Worm (Caenorhabditis elegans) whole organism, young adult: ENCODE measurements around the gene T07D3.4.
A peak's percentile ranks its signal among the peaks of the same experiment; 100 is the strongest.

Experiments
- C17E4.6 ChIP-seq: fragments of 200-800 bp; sonication (Bioruptor generic); IDR thresholded peaks from 2 replicates; pipeline ENCODE4 v1.3.6; 2022; ENCODE audit warnings: missing genetic modification reagents, missing genetic modification characterization, missing compliant biosample characterization
- F37B4.10 ChIP-seq: fragments of 200-800 bp; sonication (Bioruptor generic); IDR thresholded peaks from 2 replicates; pipeline ENCODE4 v1.3.6; 2022; ENCODE audit warnings: missing genetic modification characterization, missing compliant biosample characterization
- F52B5.7 ChIP-seq: sonication (generic microtip); optimal IDR thresholded peaks from 2 replicates; lab custom pipeline; 2016; ENCODE audit warnings: mild to moderate bottlenecking, missing genetic modification characterization, missing compliant biosample characterization
- F57A8.1 ChIP-seq: fragments of 200-800 bp; sonication (Bioruptor generic); optimal IDR thresholded peaks from 2 replicates; lab custom pipeline; 2018; ENCODE audit warnings: mild to moderate bottlenecking, missing genetic modification characterization, moderate library complexity, missing compliant biosample characterization
- Y53F4B.3 ChIP-seq: fragments of 200-800 bp; sonication (Bioruptor generic); IDR thresholded peaks from 2 replicates; pipeline ENCODE4 v1.3.6; 2022; ENCODE audit warnings: missing genetic modification reagents, missing genetic modification characterization, missing compliant biosample characterization
- Y95B8A.8 ChIP-seq: fragments of 200-800 bp; sonication (Bioruptor generic); IDR thresholded peaks from 2 replicates; pipeline ENCODE4 v1.3.6; 2022; ENCODE audit warnings: missing genetic modification reagents, missing genetic modification characterization, missing compliant biosample characterization
- ama-1 ChIP-seq, 3 experiments: fragments of 150-350 bp in 1 of 3; sonication (generic microtip) in 2 of 3; optimal IDR thresholded peaks; 2 replicates each; lab custom pipeline; 2014 to 2018; ENCODE audit warnings: missing biosample characterization in 2 of 3, missing genetic modification characterization in 2 of 3, missing genetic modification reagents in 2 of 3
- atf-7 ChIP-seq: sonication (generic microtip); optimal IDR thresholded peaks from 2 replicates; lab custom pipeline; 2017; ENCODE audit warnings: mild to moderate bottlenecking, missing genetic modification characterization, missing compliant biosample characterization
- athp-1 ChIP-seq: sonication (generic microtip); optimal IDR thresholded peaks from 2 replicates; lab custom pipeline; 2017; ENCODE audit warnings: mild to moderate bottlenecking, missing genetic modification characterization, missing compliant biosample characterization
- ceh-27 ChIP-seq: fragments of 200-800 bp; sonication (Bioruptor generic); optimal IDR thresholded peaks from 2 replicates; lab custom pipeline; 2018; ENCODE audit warnings: mild to moderate bottlenecking, missing genetic modification characterization, moderate library complexity, missing compliant biosample characterization
- ceh-79 ChIP-seq: sonication (generic microtip); optimal IDR thresholded peaks from 2 replicates; lab custom pipeline; 2017; ENCODE audit warnings: mild to moderate bottlenecking, missing genetic modification characterization, missing compliant biosample characterization
- ceh-91 ChIP-seq: fragments of 200-800 bp; sonication (Bioruptor generic); IDR thresholded peaks from 2 replicates; pipeline ENCODE4 v1.3.6; 2022; ENCODE audit warnings: missing genetic modification reagents, missing genetic modification characterization, missing compliant biosample characterization
- dox-1 ChIP-seq: fragments of 200-800 bp; sonication (Bioruptor generic); IDR thresholded peaks from 2 replicates; pipeline ENCODE4 v1.3.6; 2022; ENCODE audit warnings: missing genetic modification reagents, missing genetic modification characterization, missing compliant biosample characterization
- dpl-1 ChIP-seq: fragments of 150-350 bp; optimal IDR thresholded peaks from 2 replicates; lab custom pipeline; 2014; ENCODE audit warnings: missing biosample characterization, missing genetic modification reagents, missing genetic modification characterization
- efl-1 ChIP-seq: fragments of 150-350 bp; optimal IDR thresholded peaks from 2 replicates; lab custom pipeline; 2014; ENCODE audit warnings: missing biosample characterization, missing genetic modification reagents, missing genetic modification characterization
- ekl-4 ChIP-seq: fragments of 200-800 bp; sonication (Bioruptor generic); IDR thresholded peaks from 2 replicates; pipeline ENCODE4 v1.3.6; 2022; ENCODE audit warnings: missing genetic modification reagents, missing genetic modification characterization, missing compliant biosample characterization
- ets-4 ChIP-seq: fragments of 200-800 bp; sonication (Bioruptor generic); optimal IDR thresholded peaks from 2 replicates; lab custom pipeline; 2018; ENCODE audit warnings: mild to moderate bottlenecking, missing genetic modification characterization, missing compliant biosample characterization
- hmg-20 ChIP-seq: fragments of 200-800 bp; sonication (Bioruptor generic); IDR thresholded peaks from 2 replicates; pipeline ENCODE4 v1.3.6; 2022; ENCODE audit warnings: missing genetic modification reagents, missing genetic modification characterization, missing compliant biosample characterization
- lag-1 ChIP-seq: fragments of 200-800 bp; sonication (Bioruptor generic); IDR thresholded peaks from 2 replicates; pipeline ENCODE4 v1.3.6; 2022; ENCODE audit warnings: missing genetic modification reagents, missing genetic modification characterization, missing compliant biosample characterization
- lin-26 ChIP-seq: fragments of 200-800 bp; sonication (Bioruptor generic); IDR thresholded peaks from 2 replicates; pipeline ENCODE4 v1.3.6; 2022; ENCODE audit warnings: missing genetic modification reagents, missing genetic modification characterization, missing compliant biosample characterization
- lir-1 ChIP-seq: fragments of 200-800 bp; sonication (Bioruptor generic); conservative IDR thresholded peaks from 2 replicates; pipeline ENCODE4 v1.3.6; 2022; ENCODE audit warnings: missing genetic modification reagents, missing genetic modification characterization, missing compliant biosample characterization
- lsl-1 ChIP-seq: fragments of 200-800 bp; sonication (Bioruptor generic); optimal IDR thresholded peaks from 2 replicates; lab custom pipeline; 2018; ENCODE audit warnings: mild to moderate bottlenecking, missing genetic modification characterization, moderate library complexity, missing compliant biosample characterization
- lsy-27 ChIP-seq: sonication (generic microtip); optimal IDR thresholded peaks from 2 replicates; lab custom pipeline; 2017; ENCODE audit warnings: missing genetic modification characterization, mild to moderate bottlenecking, missing compliant biosample characterization, antibody characterized with exemption, missing genotype, borderline replicate concordance; ENCODE audit not compliant: insufficient read depth
- madf-10 ChIP-seq: sonication (generic microtip); optimal IDR thresholded peaks from 2 replicates; lab custom pipeline; 2016; ENCODE audit warnings: mild to moderate bottlenecking, missing genetic modification characterization, missing compliant biosample characterization
- mcd-1 ChIP-seq: fragments of 200-800 bp; sonication (Bioruptor generic); IDR thresholded peaks from 2 replicates; pipeline ENCODE4 v1.3.6; 2022; ENCODE audit warnings: missing genetic modification reagents, missing genetic modification characterization, missing compliant biosample characterization
- nhr-80 ChIP-seq: sonication (generic microtip); optimal IDR thresholded peaks from 2 replicates; lab custom pipeline; 2016; ENCODE audit warnings: missing genetic modification characterization, missing compliant biosample characterization
- pbrm-1 ChIP-seq: fragments of 200-800 bp; sonication (Bioruptor generic); IDR thresholded peaks from 2 replicates; pipeline ENCODE4 v1.3.6; 2022; ENCODE audit warnings: missing genetic modification reagents, missing genetic modification characterization, missing compliant biosample characterization
- pha-4 ChIP-seq: fragments of 150-350 bp; sonication (generic microtip); optimal IDR thresholded peaks from 2 replicates; lab custom pipeline; 2014; ENCODE audit warnings: missing biosample characterization, missing genetic modification reagents, missing genetic modification characterization
- snpc-4 ChIP-seq, 5 experiments: fragments of 150-350 bp in 1 of 5; sonication (generic microtip) in 4 of 5; optimal IDR thresholded peaks; 2 replicates each; lab custom pipeline; 2014 to 2018; ENCODE audit warnings: missing genetic modification characterization in 5 of 5, missing biosample characterization in 3 of 5, antibody characterized with exemption in 2 of 5, mild to moderate bottlenecking in 2 of 5, missing compliant biosample characterization in 2 of 5, missing genotype in 2 of 5, moderate library complexity in 2 of 5, missing genetic modification reagents in 1 of 5
- sptf-2 ChIP-seq: fragments of 200-800 bp; sonication (Bioruptor generic); optimal IDR thresholded peaks from 2 replicates; lab custom pipeline; 2018; ENCODE audit warnings: mild to moderate bottlenecking, missing genetic modification characterization, missing compliant biosample characterization
- unc-130 ChIP-seq: sonication (generic microtip); optimal IDR thresholded peaks from 2 replicates; lab custom pipeline; 2016; ENCODE audit warnings: missing genetic modification reagents, missing genetic modification characterization, missing compliant biosample characterization
- ztf-22 ChIP-seq: fragments of 200-800 bp; sonication (Bioruptor generic); optimal IDR thresholded peaks from 2 replicates; lab custom pipeline; 2018; ENCODE audit warnings: mild to moderate bottlenecking, missing genetic modification characterization, moderate library complexity, missing compliant biosample characterization
- ztf-28 ChIP-seq: fragments of 200-800 bp; sonication (Bioruptor generic); IDR thresholded peaks from 2 replicates; pipeline ENCODE4 v1.3.6; 2022; ENCODE audit warnings: missing genetic modification reagents, missing genetic modification characterization, missing compliant biosample characterization
- ztf-3 ChIP-seq: fragments of 200-800 bp; sonication (Bioruptor generic); optimal IDR thresholded peaks from 2 replicates; lab custom pipeline; 2018; ENCODE audit warnings: mild to moderate bottlenecking, missing genetic modification characterization, missing compliant biosample characterization

The T07D3.4 gene

DNA sequence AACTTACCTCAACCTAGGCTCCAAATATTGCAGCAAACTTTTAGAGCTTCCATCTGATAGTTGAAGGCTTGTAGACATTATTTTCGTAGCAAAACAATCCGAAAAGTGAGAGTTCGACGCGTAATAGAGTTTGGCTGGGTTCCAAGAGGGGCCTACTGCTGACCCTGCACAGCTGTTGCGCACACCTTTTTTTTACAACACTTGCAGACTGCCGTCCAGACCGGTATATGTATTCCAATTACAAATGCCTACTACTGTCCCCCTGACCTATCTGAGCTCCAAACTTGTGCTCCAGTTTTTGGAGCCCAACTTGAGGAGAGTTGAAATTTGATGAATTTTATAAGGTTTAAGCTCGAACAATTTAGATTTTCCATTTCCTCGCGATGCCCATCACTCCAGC lies 21.4 kb downstream of the T07D3.4 start, which contains the start of the genes fbxc-24 and fbxc-27:
fbxc-24 (minus strand) TSS at position 101 of the 400 bp plus-strand sequence.
fbxc-27 (plus strand) TSS at position 216 of the 400 bp plus-strand sequence.
- TF ChIP-seq pbrm-1 (GFP tag; lab: Robert Waterston, UW) (no peak), ceh-91 (no peak), lsy-27 (tag; lab: Kevin White, UChicago) (no peak), lsl-1 (GFP tag; lab: Kevin White, UChicago) (no peak), sptf-2 (GFP tag; lab: Kevin White, UChicago) (no peak), ekl-4 (no peak), lin-26 (no peak)
- TF ChIP-seq, all 124 proteins: peak for 0

ce11 chrII:911680-912079 lies 23.6 kb downstream of the T07D3.4 start, which contains the start of gene fbxc-31:
Gene fbxc-31, plus strand, starts transcription at chrII:911980.
- TF ChIP-seq nhr-80 = no peak
- no peak for TF ChIP-seq efl-1 (GFP tag; lab: Kevin White, UChicago)
- no peak for TF ChIP-seq unc-130 (GFP tag; lab: Kevin White, UChicago)
- TF ChIP-seq ets-4 = no peak
- no peak for TF ChIP-seq F37B4.10 (GFP tag; lab: Robert Waterston, UW)
- TF ChIP-seq Y95B8A.8 (GFP tag; lab: Robert Waterston, UW) = no peak
- TF ChIP-seq F57A8.1 (GFP tag; lab: Kevin White, UChicago) = no peak
- no peak for TF ChIP-seq C17E4.6 (GFP tag; lab: Robert Waterston, UW)

- TF ChIP-seq ama-1 (optimal IDR thresholded peaks at IDR 0.05; lab: Kevin White, UChicago) = no peak
- TF ChIP-seq ama-1 (GFP tag; optimal IDR thresholded peaks at IDR 0.05; lab: Kevin White, UChicago) = no peak
- TF ChIP-seq mcd-1 (GFP tag; lab: Robert Waterston, UW) = peak; percentile 75
These were observed 25.2 kb downstream of the T07D3.4 start, which contains the start of gene fbxc-33 for ce11 chrII:913222-913722. Gene fbxc-33, plus strand, starts transcription at chrII:913672.

- TF ChIP-seq athp-1 (tag; lab: Kevin White, UChicago) (no peak), hmg-20 (no peak), ztf-22 (GFP tag; lab: Kevin White, UChicago) (peak; percentile 67), dpl-1 (GFP tag; lab: Kevin White, UChicago) (no peak), lir-1 (GFP tag; lab: Robert Waterston, UW) (no peak), snpc-4 (GFP tag; optimal IDR thresholded peaks at IDR 0.05; lab: Kevin White, UChicago) (no peak), snpc-4 (tag; optimal IDR thresholded peaks at IDR 0.05; lab: Kevin White, UChicago) (no peak), Y53F4B.3 (GFP tag; lab: Robert Waterston, UW) (no peak), ztf-3 (no peak), ztf-28 (GFP tag; lab: Robert Waterston, UW) (no peak), nhr-80 (peak; percentile 95), F52B5.7 (tag; lab: Kevin White, UChicago) (no peak), madf-10 (tag; lab: Kevin White, UChicago) (no peak), atf-7 (tag; lab: Kevin White, UChicago) (peak; percentile 48), ceh-79 (no peak), ets-4 (peak; percentile 94), ceh-27 (GFP tag; lab: Kevin White, UChicago) (no peak), pha-4 (tag; lab: Kevin White, UChicago) (peak; percentile 89), mcd-1 (GFP tag; lab: Robert Waterston, UW) (peak; percentile 35; the same call in 1 of the 2 replicates), lag-1 (GFP tag; lab: Robert Waterston, UW) (no peak), dox-1 (GFP tag; lab: Robert Waterston, UW) (peak; percentile 63)
These were observed 27.1 kb downstream of the T07D3.4 start for ce11 chrII:915206-915605.
